Worm (Caenorhabditis elegans): ENCODE results near the gene sma-2.

- TF ChIP-seq him-1 (tag; optimal IDR thresholded peaks at IDR 0.05): no peak
- no peak for TF ChIP-seq dao-5 (tag; optimal IDR thresholded peaks at IDR 0.05)
- TF ChIP-seq W03F9.2 (tag; optimal IDR thresholded peaks at IDR 0.05): no peak
These were observed 10.4 kb upstream of the sma-2 start for ce11 chrIII:8739126-8739525.
